Worm (Caenorhabditis elegans) whole organism, young adult: Measurements from ENCODE around the gene egas-4.

Source experiments
- B0035.1 ChIP-seq: sonication (generic microtip); optimal IDR thresholded peaks from 2 replicates; lab custom pipeline; 2016; ENCODE audit warnings: missing genetic modification characterization, mild to moderate bottlenecking, missing compliant biosample characterization, missing genotype, missing genetic modification reagents
- B0261.1 ChIP-seq: sonication (generic microtip); optimal IDR thresholded peaks from 2 replicates; lab custom pipeline; 2016; ENCODE audit warnings: mild to moderate bottlenecking, missing genetic modification characterization, moderate library complexity, missing compliant biosample characterization
- F10E7.11 ChIP-seq: sonication (generic microtip); optimal IDR thresholded peaks from 2 replicates; lab custom pipeline; 2017; ENCODE audit warnings: mild to moderate bottlenecking, missing genetic modification characterization, moderate library complexity, missing compliant biosample characterization
- F33H1.4 ChIP-seq: fragments of 200-800 bp; sonication (Bioruptor generic); IDR thresholded peaks from 2 replicates; pipeline ENCODE4 v1.3.6; 2022; ENCODE audit warnings: missing genetic modification reagents, missing genetic modification characterization, missing compliant biosample characterization
- F52B5.7 ChIP-seq: sonication (generic microtip); optimal IDR thresholded peaks from 2 replicates; lab custom pipeline; 2016; ENCODE audit warnings: mild to moderate bottlenecking, missing genetic modification characterization, missing compliant biosample characterization
- F57A8.1 ChIP-seq: fragments of 200-800 bp; sonication (Bioruptor generic); optimal IDR thresholded peaks from 2 replicates; lab custom pipeline; 2018; ENCODE audit warnings: mild to moderate bottlenecking, missing genetic modification characterization, moderate library complexity, missing compliant biosample characterization
- Y56A3A.18 ChIP-seq: fragments of 200-800 bp; sonication (Bioruptor generic); IDR thresholded peaks from 2 replicates; pipeline ENCODE4 v1.3.6; 2022; ENCODE audit warnings: missing genetic modification reagents, missing genetic modification characterization, missing compliant biosample characterization
- athp-1 ChIP-seq: sonication (generic microtip); optimal IDR thresholded peaks from 2 replicates; lab custom pipeline; 2017; ENCODE audit warnings: mild to moderate bottlenecking, missing genetic modification characterization, missing compliant biosample characterization
- attf-6 ChIP-seq: fragments of 200-800 bp; sonication (Bioruptor generic); IDR thresholded peaks from 2 replicates; pipeline ENCODE4 v1.3.6; 2022; ENCODE audit warnings: missing genetic modification reagents, missing genetic modification characterization, missing compliant biosample characterization
- ceh-100 ChIP-seq: fragments of 200-800 bp; sonication (Bioruptor generic); IDR thresholded peaks from 2 replicates; pipeline ENCODE4 v1.3.6; 2022; ENCODE audit warnings: missing genetic modification reagents, missing genetic modification characterization, missing compliant biosample characterization
- ceh-58 ChIP-seq: fragments of 200-800 bp; sonication (Bioruptor generic); IDR thresholded peaks from 2 replicates; pipeline ENCODE4 v1.3.6; 2022; ENCODE audit warnings: missing genetic modification characterization, missing compliant biosample characterization
- ets-4 ChIP-seq: fragments of 200-800 bp; sonication (Bioruptor generic); optimal IDR thresholded peaks from 2 replicates; lab custom pipeline; 2018; ENCODE audit warnings: mild to moderate bottlenecking, missing genetic modification characterization, missing compliant biosample characterization
- fkh-3 ChIP-seq: sonication (generic microtip); optimal IDR thresholded peaks from 2 replicates; lab custom pipeline; 2016; ENCODE audit warnings: mild to moderate bottlenecking, missing genetic modification characterization, missing compliant biosample characterization
- hsf-1 ChIP-seq: fragments of 200-800 bp; sonication (Bioruptor generic); IDR thresholded peaks from 2 replicates; pipeline ENCODE4 v1.3.6; 2022; ENCODE audit warnings: missing genetic modification reagents, missing genetic modification characterization, missing compliant biosample characterization
- lir-1 ChIP-seq: fragments of 200-800 bp; sonication (Bioruptor generic); conservative IDR thresholded peaks from 2 replicates; pipeline ENCODE4 v1.3.6; 2022; ENCODE audit warnings: missing genetic modification reagents, missing genetic modification characterization, missing compliant biosample characterization
- madf-10 ChIP-seq: sonication (generic microtip); optimal IDR thresholded peaks from 2 replicates; lab custom pipeline; 2016; ENCODE audit warnings: mild to moderate bottlenecking, missing genetic modification characterization, missing compliant biosample characterization
- madf-6 ChIP-seq: fragments of 200-800 bp; sonication (Bioruptor generic); IDR thresholded peaks from 2 replicates; pipeline ENCODE4 v1.3.6; 2022; ENCODE audit warnings: missing genetic modification reagents, missing genetic modification characterization, missing compliant biosample characterization
- mcd-1 ChIP-seq: fragments of 200-800 bp; sonication (Bioruptor generic); IDR thresholded peaks from 2 replicates; pipeline ENCODE4 v1.3.6; 2022; ENCODE audit warnings: missing genetic modification reagents, missing genetic modification characterization, missing compliant biosample characterization
- nfya-1 ChIP-seq: sonication (generic microtip); optimal IDR thresholded peaks from 2 replicates; lab custom pipeline; 2017; ENCODE audit warnings: antibody characterized with exemption, missing compliant biosample characterization, missing genetic modification characterization, borderline replicate concordance; ENCODE audit not compliant: insufficient read depth
- nfya-2 ChIP-seq: fragments of 200-800 bp; sonication (Bioruptor generic); IDR thresholded peaks from 2 replicates; pipeline ENCODE4 v1.3.6; 2022; ENCODE audit warnings: missing genetic modification reagents, missing genetic modification characterization, missing compliant biosample characterization
- nhr-179 ChIP-seq: sonication (generic microtip); optimal IDR thresholded peaks from 2 replicates; lab custom pipeline; 2016; ENCODE audit warnings: mild to moderate bottlenecking, missing genetic modification characterization, missing compliant biosample characterization
- nhr-80 ChIP-seq: sonication (generic microtip); optimal IDR thresholded peaks from 2 replicates; lab custom pipeline; 2016; ENCODE audit warnings: missing genetic modification characterization, missing compliant biosample characterization
- repo-1 ChIP-seq: sonication (generic microtip); optimal IDR thresholded peaks from 2 replicates; lab custom pipeline; 2017; ENCODE audit warnings: mild to moderate bottlenecking, missing genetic modification characterization, missing compliant biosample characterization
- rpc-1 ChIP-seq, 2 experiments: fragments of 150-350 bp in 1 of 2; sonication (generic microtip) in 1 of 2; optimal IDR thresholded peaks; 2 replicates each; lab custom pipeline; 2014 to 2018; ENCODE audit warnings: missing biosample characterization in 1 of 2, missing genetic modification characterization in 1 of 2, missing genetic modification reagents in 1 of 2, missing genotype in 1 of 2
- snpc-1.1 ChIP-seq: sonication (generic microtip); optimal IDR thresholded peaks from 2 replicates; lab custom pipeline; 2017; ENCODE audit warnings: missing genetic modification characterization, mild to moderate bottlenecking, missing compliant biosample characterization, antibody characterized with exemption, moderate library complexity, missing genotype, missing genetic modification reagents; ENCODE audit not compliant: insufficient read depth
- snpc-3.4 ChIP-seq: sonication (generic microtip); optimal IDR thresholded peaks from 2 replicates; lab custom pipeline; 2017; ENCODE audit warnings: missing genetic modification characterization, mild to moderate bottlenecking, missing compliant biosample characterization, antibody characterized with exemption, moderate library complexity, missing genotype, missing genetic modification reagents
- tbp1 ChIP-seq: fragments of 200-800 bp; sonication (Bioruptor generic); optimal IDR thresholded peaks from 2 replicates; lab custom pipeline; 2018; ENCODE audit warnings: mild to moderate bottlenecking, missing genetic modification characterization, missing compliant biosample characterization
- tlf-1 ChIP-seq: fragments of 200-800 bp; sonication (Bioruptor generic); optimal IDR thresholded peaks from 2 replicates; lab custom pipeline; 2018; ENCODE audit warnings: mild to moderate bottlenecking, missing genetic modification characterization, missing compliant biosample characterization
- xnd-1 ChIP-seq: sonication (generic microtip); optimal IDR thresholded peaks from 2 replicates; lab custom pipeline; 2016; ENCODE audit warnings: missing genotype, missing genetic modification reagents, missing genetic modification characterization, missing compliant biosample characterization
- zim-3 ChIP-seq: sonication (generic microtip); optimal IDR thresholded peaks from 2 replicates; lab custom pipeline; 2017; ENCODE audit warnings: mild to moderate bottlenecking, missing genetic modification characterization, moderate library complexity, missing compliant biosample characterization
- ztf-22 ChIP-seq: fragments of 200-800 bp; sonication (Bioruptor generic); optimal IDR thresholded peaks from 2 replicates; lab custom pipeline; 2018; ENCODE audit warnings: mild to moderate bottlenecking, missing genetic modification characterization, moderate library complexity, missing compliant biosample characterization
- ztf-26 ChIP-seq: sonication (generic microtip); optimal IDR thresholded peaks from 2 replicates; lab custom pipeline; 2017; ENCODE audit warnings: missing genetic modification characterization, missing compliant biosample characterization

The egas-4 gene

ce11 chrIV:7505866-7506488, 8.3 kb upstream of the egas-4 start (continued):
- TF ChIP-seq lir-1 (GFP tag; lab: Robert Waterston, UW) (peak; percentile 19; the same call in 1 of the 2 replicates), snpc-1.1 (no peak), repo-1 (tag; lab: Kevin White, UChicago) (peak; percentile 88), xnd-1 (no peak), ztf-26 (tag; lab: Kevin White, UChicago) (peak; percentile 10), madf-6 (GFP tag; lab: Robert Waterston, UW) (peak; percentile 48), F33H1.4 (GFP tag; lab: Robert Waterston, UW) (peak; percentile 20; the same call in 1 of the 2 replicates), F52B5.7 (tag; lab: Kevin White, UChicago) (peak; percentile 22), F10E7.11 (peak; percentile 36), tbp1 (GFP tag; lab: Kevin White, UChicago) (peak; percentile 39), Y56A3A.18 (GFP tag; lab: Robert Waterston, UW) (0 out of 2 replicates have a peak, but pooled peaks have one; percentile 21), B0261.1 (tag; lab: Kevin White, UChicago) (no peak), madf-10 (peak; percentile 52)

ce11 chrIV:7503322-7503721, 5.7 kb upstream of the egas-4 start, which contains the start of gene glt-6:
Gene glt-6, plus strand, starts transcription at chrIV:7503622.
- no peak for TF ChIP-seq ceh-100 (GFP tag; lab: Robert Waterston, UW)

- TF ChIP-seq ceh-58 (GFP tag; lab: Robert Waterston, UW): no peak
- no peak for TF ChIP-seq F57A8.1 (GFP tag; lab: Kevin White, UChicago)
- TF ChIP-seq attf-6 (GFP tag; lab: Robert Waterston, UW): no peak
- no peak for TF ChIP-seq tlf-1 (GFP tag; lab: Kevin White, UChicago)
- no peak for TF ChIP-seq nfya-1 (tag; lab: Kevin White, UChicago)
- TF ChIP-seq mcd-1 (GFP tag; lab: Robert Waterston, UW): no peak
- TF ChIP-seq zim-3 (tag; lab: Kevin White, UChicago): no peak
- no peak for TF ChIP-seq fkh-3
- TF ChIP-seq rpc-1 (optimal IDR thresholded peaks at IDR 0.05; lab: Kevin White, UChicago): no peak
- TF ChIP-seq rpc-1 (tag; optimal IDR thresholded peaks at IDR 0.05; lab: Kevin White, UChicago): no peak
- TF ChIP-seq ets-4 (GFP tag; lab: Kevin White, UChicago): no peak
- no peak for TF ChIP-seq athp-1 (tag; lab: Kevin White, UChicago)
- TF ChIP-seq snpc-3.4 (tag; lab: Kevin White, UChicago): no peak
- no peak for TF ChIP-seq ztf-26 (tag; lab: Kevin White, UChicago)
- TF ChIP-seq hsf-1: no peak
- TF ChIP-seq B0035.1 (tag; lab: Kevin White, UChicago): no peak
- no peak for TF ChIP-seq ztf-22 (GFP tag; lab: Kevin White, UChicago)
Observed at ce11 chrIV:7501337-7501736, 3.7 kb upstream of the egas-4 start, which contains the start of gene F55G1.15. Gene F55G1.15, minus strand, starts transcription at chrIV:7501437.

ce11 chrIV:7500924-7501323, 3.3 kb upstream of the egas-4 start:
- TF ChIP-seq snpc-1.1 (no peak), nhr-179 (tag; lab: Kevin White, UChicago) (no peak), nfya-2 (GFP tag; lab: Robert Waterston, UW) (no peak), nhr-80 (no peak), ets-4 (GFP tag; lab: Kevin White, UChicago) (no peak)
- TF ChIP-seq, all 124 proteins: peak for 0
